Fruit fly (Drosophila melanogaster) whole organism, embryonic: ENCODE results near the gene CG14883.
A peak's percentile ranks its signal among the peaks of the same experiment; 100 is the strongest.

Experiments used
- Blimp-1 ChIP-seq: fragments of 200-800 bp; sonication (Bioruptor generic); optimal IDR thresholded peaks from 3 replicates; lab custom pipeline; 2018; ENCODE audit warnings: missing biosample characterization, missing genetic modification characterization, mild to moderate bottlenecking, moderate library complexity, missing genetic modification reagents
- CG10147 ChIP-seq: fragments of 200-800 bp; sonication (Bioruptor generic); optimal IDR thresholded peaks from 2 replicates; lab custom pipeline; 2019; ENCODE audit warnings: missing biosample characterization, mild to moderate bottlenecking, missing genetic modification characterization, moderate library complexity
- CG1024 ChIP-seq: fragments of 200-800 bp; sonication (Bioruptor generic); IDR thresholded peaks from 2 replicates; pipeline ENCODE4 v1.3.6; 2022; ENCODE audit warnings: missing biosample characterization, missing genetic modification characterization
- CG10543 ChIP-seq: fragments of 200-800 bp; sonication (Bioruptor generic); optimal IDR thresholded peaks from 3 replicates; lab custom pipeline; 2017; ENCODE audit warnings: missing biosample characterization, mild to moderate bottlenecking, missing genetic modification characterization, moderate library complexity
- CG11456 ChIP-seq: fragments of 200-800 bp; sonication (Bioruptor generic); IDR thresholded peaks from 3 replicates; pipeline ENCODE4 v1.3.6; 2022; ENCODE audit warnings: missing biosample characterization, missing genetic modification characterization
- CG12659 ChIP-seq: fragments of 200-800 bp; sonication (Bioruptor generic); optimal IDR thresholded peaks from 3 replicates; lab custom pipeline; 2017; ENCODE audit warnings: mild to moderate bottlenecking, missing biosample characterization, missing genetic modification reagents, missing genetic modification characterization
- CG13775 ChIP-seq: fragments of 200-800 bp; sonication (Bioruptor generic); optimal IDR thresholded peaks from 3 replicates; lab custom pipeline; 2017; ENCODE audit warnings: missing biosample characterization, mild to moderate bottlenecking, missing genetic modification characterization
- CG14441 ChIP-seq: fragments of 200-800 bp; sonication (Bioruptor generic); IDR thresholded peaks from 2 replicates; pipeline ENCODE4 v1.3.6; 2022; ENCODE audit warnings: missing biosample characterization, missing genetic modification characterization
- CG16815 ChIP-seq: fragments of 200-800 bp; sonication (Bioruptor generic); optimal IDR thresholded peaks from 3 replicates; lab custom pipeline; 2017; ENCODE audit warnings: missing biosample characterization, mild to moderate bottlenecking, missing genetic modification characterization
- CG17568 ChIP-seq: fragments of 200-800 bp; sonication (Bioruptor generic); optimal IDR thresholded peaks from 2 replicates; lab custom pipeline; 2018; ENCODE audit warnings: missing biosample characterization, mild to moderate bottlenecking, missing genetic modification characterization, moderate library complexity
- CG1832 ChIP-seq: fragments of 200-800 bp; sonication (Bioruptor generic); optimal IDR thresholded peaks from 2 replicates; lab custom pipeline; 2017; ENCODE audit warnings: missing biosample characterization, mild to moderate bottlenecking, missing genetic modification characterization, inconsistent platforms
- CG2120 ChIP-seq: fragments of 200-800 bp; sonication (Bioruptor generic); optimal IDR thresholded peaks from 3 replicates; lab custom pipeline; 2016; ENCODE audit warnings: missing biosample characterization, missing genetic modification characterization
- CG2678 ChIP-seq: fragments of 200-800 bp; sonication (Bioruptor generic); optimal IDR thresholded peaks from 3 replicates; lab custom pipeline; 2019; ENCODE audit warnings: missing biosample characterization, mild to moderate bottlenecking, missing genetic modification characterization, moderate library complexity
- CG2712 ChIP-seq: fragments of 200-800 bp; optimal IDR thresholded peaks from 3 replicates; lab custom pipeline; 2019; ENCODE audit warnings: missing biosample characterization, mild to moderate bottlenecking, missing genetic modification characterization, moderate library complexity
- CG3281 ChIP-seq: fragments of 200-800 bp; sonication (Bioruptor generic); optimal IDR thresholded peaks from 3 replicates; lab custom pipeline; 2017; ENCODE audit warnings: missing biosample characterization, mild to moderate bottlenecking, missing genetic modification characterization
- CG34224 ChIP-seq: fragments of 200-800 bp; sonication (Bioruptor generic); IDR thresholded peaks from 3 replicates; pipeline ENCODE4 v1.3.6; 2022; ENCODE audit warnings: missing biosample characterization, missing genetic modification characterization; ENCODE audit not compliant: partially characterized antibody
- CG3995 ChIP-seq: fragments of 200-800 bp; sonication (Bioruptor generic); optimal IDR thresholded peaks from 3 replicates; lab custom pipeline; 2016; ENCODE audit warnings: missing biosample characterization, missing genetic modification characterization
- CG4282 ChIP-seq: fragments of 200-800 bp; sonication (Bioruptor generic); optimal IDR thresholded peaks from 2 replicates; lab custom pipeline; 2016; ENCODE audit warnings: missing biosample characterization, missing genetic modification characterization
- CG4854 ChIP-seq: fragments of 200-800 bp; sonication (Bioruptor generic); optimal IDR thresholded peaks from 2 replicates; lab custom pipeline; 2016; ENCODE audit warnings: missing biosample characterization, missing genetic modification characterization, inconsistent platforms
- CG5245 ChIP-seq: fragments of 200-800 bp; sonication (Bioruptor generic); optimal IDR thresholded peaks from 3 replicates; lab custom pipeline; 2016; ENCODE audit warnings: missing biosample characterization, missing genetic modification characterization
- CG6765 ChIP-seq: fragments of 200-800 bp; sonication (Bioruptor generic); optimal IDR thresholded peaks from 3 replicates; lab custom pipeline; 2017; ENCODE audit warnings: missing biosample characterization, mild to moderate bottlenecking, missing genetic modification characterization
- Gsc ChIP-seq: fragments of 200-800 bp; sonication (Bioruptor generic); IDR thresholded peaks from 2 replicates; pipeline ENCODE4 v1.3.6; 2022; ENCODE audit warnings: missing biosample characterization, missing genetic modification characterization
- HHEX ChIP-seq: fragments of 200-800 bp; sonication (Bioruptor generic); optimal IDR thresholded peaks from 3 replicates; lab custom pipeline; 2017; ENCODE audit warnings: missing biosample characterization, mild to moderate bottlenecking, missing genetic modification characterization, missing genetic modification reagents
- Hr51 ChIP-seq, 2 experiments: fragments of 200-800 bp; sonication (Bioruptor generic); optimal IDR thresholded peaks; 2 replicates in 1 of 2; 3 replicates in 1 of 2; lab custom pipeline; 2016 to 2018; ENCODE audit warnings: missing biosample characterization in 2 of 2, missing genetic modification characterization in 2 of 2, mild to moderate bottlenecking in 1 of 2, moderate library complexity in 1 of 2
- MESR4 ChIP-seq: fragments of 200-800 bp; sonication (Bioruptor generic); optimal IDR thresholded peaks from 2 replicates; lab custom pipeline; 2018; ENCODE audit warnings: missing biosample characterization, mild to moderate bottlenecking, missing genetic modification characterization, moderate library complexity
- Myb ChIP-seq: fragments of 200-800 bp; sonication (Bioruptor generic); optimal IDR thresholded peaks from 2 replicates; lab custom pipeline; 2016; ENCODE audit warnings: missing biosample characterization, missing genetic modification characterization
- Sin3A ChIP-seq: fragments of >200 bp; optimal IDR thresholded peaks from 2 replicates; lab custom pipeline; 2018
- Ssrp ChIP-seq: fragments of 200-800 bp; sonication (Bioruptor generic); optimal IDR thresholded peaks from 2 replicates; lab custom pipeline; 2018; ENCODE audit warnings: missing biosample characterization, mild to moderate bottlenecking, missing genetic modification characterization, moderate library complexity
- Stat92E ChIP-seq, 3 experiments: fragments of >200 bp in 2 of 3; fragments of 200-800 bp in 1 of 3; sonication (Bioruptor generic) in 1 of 3; optimal IDR thresholded peaks; 2 replicates each; lab custom pipeline; 2017 to 2019; ENCODE audit warnings: missing biosample characterization in 3 of 3, missing genetic modification characterization in 3 of 3, mild to moderate bottlenecking in 1 of 3, moderate library complexity in 1 of 3
- TFAM ChIP-seq: fragments of 200-800 bp; sonication (Bioruptor generic); optimal IDR thresholded peaks from 2 replicates; lab custom pipeline; 2017; ENCODE audit warnings: missing biosample characterization, missing genetic modification characterization, inconsistent platforms
- Trl ChIP-seq, 3 experiments: fragments of >200 bp in 2 of 3; fragments of 200-800 bp in 1 of 3; sonication (Bioruptor generic) in 1 of 3; optimal IDR thresholded peaks; 2 replicates in 1 of 3; 3 replicates in 2 of 3; lab custom pipeline; 2016 to 2017; ENCODE audit warnings: missing biosample characterization in 1 of 3, missing genetic modification characterization in 1 of 3
- bab2 ChIP-seq: fragments of 200-800 bp; sonication (Bioruptor generic); optimal IDR thresholded peaks from 2 replicates; lab custom pipeline; 2016; ENCODE audit warnings: missing biosample characterization, missing genetic modification characterization
- br ChIP-seq: fragments of >200 bp; optimal IDR thresholded peaks from 2 replicates; lab custom pipeline; 2017
- ci ChIP-seq: fragments of 200-800 bp; sonication (Bioruptor generic); IDR thresholded peaks from 3 replicates; pipeline ENCODE4 v1.3.6; 2022; ENCODE audit warnings: missing biosample characterization, missing genetic modification characterization
- crc ChIP-seq: fragments of 200-800 bp; sonication (Bioruptor generic); optimal IDR thresholded peaks from 2 replicates; lab custom pipeline; 2016; ENCODE audit warnings: missing biosample characterization, missing genetic modification characterization
- croc ChIP-seq: fragments of 200-800 bp; sonication (Bioruptor generic); conservative IDR thresholded peaks from 3 replicates; pipeline ENCODE4 v1.3.6; 2022; ENCODE audit warnings: missing biosample characterization, missing genetic modification characterization
- eyg ChIP-seq: fragments of 200-800 bp; sonication (Bioruptor generic); optimal IDR thresholded peaks from 3 replicates; lab custom pipeline; 2016; ENCODE audit warnings: missing biosample characterization, missing genetic modification characterization
- ind ChIP-seq: fragments of 200-800 bp; sonication (Bioruptor generic); optimal IDR thresholded peaks from 3 replicates; lab custom pipeline; 2016; ENCODE audit warnings: missing biosample characterization, missing genetic modification characterization
- jumu ChIP-seq: fragments of 200-800 bp; sonication (Bioruptor generic); optimal IDR thresholded peaks from 3 replicates; lab custom pipeline; 2016; ENCODE audit warnings: missing biosample characterization, missing genetic modification characterization
- luna ChIP-seq: fragments of 200-800 bp; sonication (Bioruptor generic); optimal IDR thresholded peaks from 2 replicates; lab custom pipeline; 2016; ENCODE audit warnings: missing biosample characterization, missing genetic modification characterization
- nerfin-2 ChIP-seq: fragments of 200-800 bp; sonication (Bioruptor generic); IDR thresholded peaks from 2 replicates; pipeline ENCODE4 v1.3.6; 2022; ENCODE audit warnings: missing biosample characterization, missing genetic modification characterization; ENCODE audit not compliant: partially characterized antibody
- otp ChIP-seq: fragments of 200-800 bp; sonication (Bioruptor generic); IDR thresholded peaks from 3 replicates; pipeline ENCODE4, ENCODE4 v1.3.6; 2022; ENCODE audit warnings: missing biosample characterization, missing genetic modification characterization
- pho ChIP-seq: fragments of 200-800 bp; sonication (Bioruptor generic); optimal IDR thresholded peaks from 2 replicates; lab custom pipeline; 2016; ENCODE audit warnings: missing biosample characterization, missing genetic modification characterization
- prd ChIP-seq, 3 experiments: fragments of >200 bp in 2 of 3; fragments of 200-800 bp in 1 of 3; sonication (Bioruptor generic) in 1 of 3; optimal IDR thresholded peaks in 2 of 3; IDR thresholded peaks in 1 of 3; 2 replicates in 2 of 3; 3 replicates in 1 of 3; pipeline versions ENCODE4 v1.3.6 to Lab custom; 2017 to 2022; ENCODE audit warnings: missing biosample characterization in 1 of 3, missing genetic modification characterization in 1 of 3
- pum ChIP-seq: fragments of 200-800 bp; sonication (Bioruptor generic); optimal IDR thresholded peaks from 2 replicates; lab custom pipeline; 2016; ENCODE audit warnings: missing biosample characterization, missing genetic modification characterization
- sens ChIP-seq: fragments of 200-800 bp; sonication (Bioruptor generic); peaks from one replicate; lab custom pipeline; 2016; ENCODE audit warnings: missing biosample characterization, missing genetic modification characterization
- trh ChIP-seq: fragments of 200-800 bp; sonication (Bioruptor generic); optimal IDR thresholded peaks from 2 replicates; lab custom pipeline; 2016; ENCODE audit warnings: missing biosample characterization, missing genetic modification characterization
- unpg ChIP-seq: fragments of 200-800 bp; sonication (Bioruptor generic); optimal IDR thresholded peaks from 3 replicates; lab custom pipeline; 2018; ENCODE audit warnings: missing biosample characterization, mild to moderate bottlenecking, missing genetic modification characterization, moderate library complexity
- wdn ChIP-seq: fragments of 200-800 bp; sonication (Bioruptor generic); IDR thresholded peaks from 2 replicates; pipeline ENCODE4 v1.3.6; 2022; ENCODE audit warnings: missing biosample characterization, missing genetic modification characterization
- zen ChIP-seq: fragments of 200-800 bp; sonication (Bioruptor generic); optimal IDR thresholded peaks from 3 replicates; lab custom pipeline; 2018; ENCODE audit warnings: missing biosample characterization, mild to moderate bottlenecking, missing genetic modification characterization, moderate library complexity

The CG14883 gene

dm6 chr3R:16442937-16443336 lies 12.9 kb upstream of the CG14883 start, which contains the start of the genes Ttc1 and CG14882 (continued):
- peak; percentile 47 for TF ChIP-seq CG5245 (GFP tag; lab: Kevin White, UChicago)
- peak; percentile 70 for TF ChIP-seq CG10543 (GFP tag; lab: Kevin White, UChicago)
- TF ChIP-seq CG4282: peak; percentile 72
- peak; percentile 64 for TF ChIP-seq Blimp-1
- peak; percentile 58 for TF ChIP-seq CG6765 (GFP tag; lab: Kevin White, UChicago)
- peak; percentile 73 for TF ChIP-seq CG3281 (GFP tag; lab: Kevin White, UChicago)
- peak in 1 of 3 experiments; percentile 17 for TF ChIP-seq Stat92E (GFP tag; optimal IDR thresholded peaks at IDR 0.05; lab: Kevin White, UChicago)
- peak; percentile 75 for TF ChIP-seq HHEX (GFP tag; lab: Kevin White, UChicago)
- TF ChIP-seq br: no peak
- peak; percentile 95 for TF ChIP-seq ci (GFP tag; lab: Robert Waterston, UW)
- peak; percentile 66 for TF ChIP-seq CG4854 (GFP tag; lab: Kevin White, UChicago)
- TF ChIP-seq crc (GFP tag; lab: Kevin White, UChicago): peak; percentile 61
- peak; percentile 84 for TF ChIP-seq CG11456 (GFP tag; lab: Robert Waterston, UW)
- TF ChIP-seq CG16815 (GFP tag; lab: Kevin White, UChicago): peak; percentile 56
- no peak for TF ChIP-seq Sin3A (lab: Kevin White, UChicago)
- peak; percentile 80 for TF ChIP-seq CG2712 (tag; lab: Kevin White, UChicago)
- TF ChIP-seq Myb (GFP tag; lab: Kevin White, UChicago): peak; percentile 73
- TF ChIP-seq Ssrp (tag; lab: Kevin White, UChicago): peak; percentile 75
- peak; percentile 91 for TF ChIP-seq otp (GFP tag; lab: Robert Waterston, UW)
- peak; percentile 85 for TF ChIP-seq ind
- TF ChIP-seq Hr51 (GFP tag; optimal IDR thresholded peaks at IDR 0.05; lab: Kevin White, UChicago): peak in 1 of 2 experiments; percentile 88
- peak; percentile 12; the same call in 1 of the 2 replicates for TF ChIP-seq CG1024
- peak; percentile 93 for TF ChIP-seq CG12659 (GFP tag; lab: Kevin White, UChicago)
- peak; percentile 85 for TF ChIP-seq pum (GFP tag; lab: Kevin White, UChicago)
- TF ChIP-seq CG10147 (GFP tag; lab: Kevin White, UChicago): peak; percentile 58
- TF ChIP-seq CG17568: no peak
- no peak for TF ChIP-seq prd (optimal IDR thresholded peaks at IDR 0.05; lab: Kevin White, UChicago)
- peak; percentile 84 for TF ChIP-seq prd (GFP tag; IDR thresholded peaks at IDR 0.05; lab: Robert Waterston, UW)
- TF ChIP-seq pho (GFP tag; lab: Kevin White, UChicago): peak; percentile 90
- TF ChIP-seq CG34224 (GFP tag; lab: Robert Waterston, UW): peak; percentile 54; the same call in 2 of the 3 replicates
- peak; percentile 30; the same call in 1 of the 2 replicates for TF ChIP-seq nerfin-2 (GFP tag; lab: Robert Waterston, UW)
- TF ChIP-seq croc (GFP tag; lab: Robert Waterston, UW): peak; percentile 66
- TF ChIP-seq TFAM (GFP tag; lab: Kevin White, UChicago): peak; percentile 1
- no peak for TF ChIP-seq CG2678 (tag; lab: Kevin White, UChicago)
- TF ChIP-seq unpg: peak; percentile 86
- TF ChIP-seq CG3995 (GFP tag; lab: Kevin White, UChicago): peak; percentile 66
- TF ChIP-seq CG14441 (GFP tag; lab: Robert Waterston, UW): peak; percentile 90
- peak; percentile 24 for TF ChIP-seq MESR4
- TF ChIP-seq CG1832: no peak
- TF ChIP-seq trh: peak; percentile 74
- TF ChIP-seq Trl (optimal IDR thresholded peaks at IDR 0.05; lab: Kevin White, UChicago): no peak
- peak; percentile 88 for TF ChIP-seq Trl (GFP tag; optimal IDR thresholded peaks at IDR 0.05; lab: Kevin White, UChicago)
- peak; percentile 25 for TF ChIP-seq zen (tag; lab: Kevin White, UChicago)
- TF ChIP-seq eyg (GFP tag; lab: Kevin White, UChicago): peak; percentile 56
- peak; percentile 84 for TF ChIP-seq wdn (GFP tag; lab: Robert Waterston, UW)
- peak; percentile 83 for TF ChIP-seq jumu
- TF ChIP-seq luna (GFP tag; lab: Kevin White, UChicago): peak; percentile 55
- peak; percentile 95 for TF ChIP-seq CG2120
- TF ChIP-seq Gsc (GFP tag; lab: Robert Waterston, UW): no peak
- TF ChIP-seq bab2 (GFP tag; lab: Kevin White, UChicago): peak; percentile 90
- peak; percentile 98 for TF ChIP-seq sens (GFP tag; lab: Kevin White, UChicago)
- peak; percentile 85 for TF ChIP-seq CG13775 (GFP tag; lab: Kevin White, UChicago)
